Worm (Caenorhabditis elegans): Measurements from ENCODE around the gene C04G6.11.

C04G6.11 gene

DNA sequence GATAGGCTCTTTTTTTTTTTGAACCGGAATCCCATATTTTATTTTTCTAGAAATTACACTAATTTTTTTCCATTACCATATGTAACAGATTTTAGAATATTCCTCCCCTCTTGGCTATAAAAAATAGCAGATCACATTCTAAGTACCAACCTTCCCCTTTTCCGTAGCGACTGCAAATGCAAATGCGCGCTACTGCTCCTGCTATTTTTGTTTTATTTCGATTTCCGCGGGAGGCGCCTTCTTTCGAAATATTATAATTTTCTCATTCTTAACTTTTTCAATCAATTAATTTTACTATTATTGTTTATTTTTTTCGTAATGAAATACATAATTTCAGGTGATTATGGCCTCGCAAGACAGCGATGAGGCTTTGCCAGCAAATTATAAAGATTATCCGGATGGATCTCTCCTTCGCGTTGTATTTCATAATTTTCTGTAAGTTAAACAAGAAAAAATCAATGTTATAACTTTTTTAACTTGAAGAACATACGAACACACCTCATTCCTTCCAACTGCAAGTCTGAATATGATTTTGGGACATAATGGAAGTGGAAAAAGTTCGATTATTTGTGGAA, 41.8 kb downstream of the C04G6.11 start, which contains the start of gene smc-5 (continued):
- TF ChIP-seq egl-18 (GFP tag; IDR thresholded peaks at IDR 0.05) (no peak), athp-1 (tag; optimal IDR thresholded peaks at IDR 0.05) (no peak), snpc-1.1 (tag; optimal IDR thresholded peaks at IDR 0.05; ENCODE audit: insufficient read depth) (peak; percentile 24), xnd-1 (tag; optimal IDR thresholded peaks at IDR 0.05) (peak; percentile 32), lsy-27 (tag; optimal IDR thresholded peaks at IDR 0.05; ENCODE audit: borderline replicate concordance, insufficient read depth) (no peak), lin-35 (GFP tag; optimal IDR thresholded peaks at IDR 0.05) (peak in 2 of 3 experiments; percentile 24 to 66), sptf-2 (GFP tag; optimal IDR thresholded peaks at IDR 0.05) (no peak), dpff-1 (tag; optimal IDR thresholded peaks at IDR 0.05) (no peak), hlh-12 (tag; optimal IDR thresholded peaks at IDR 0.05) (no peak), C06A6.2 (GFP tag; conservative IDR thresholded peaks at IDR 0.05) (no peak), rec-8 (tag; optimal IDR thresholded peaks at IDR 0.05) (no peak), him-1 (tag; optimal IDR thresholded peaks at IDR 0.05) (no peak), F33H1.4 (GFP tag; IDR thresholded peaks at IDR 0.05) (peak; percentile 68), hrde-1 (tag; optimal IDR thresholded peaks at IDR 0.05; ENCODE audit: borderline replicate concordance) (no peak), ceh-58 (GFP tag; IDR thresholded peaks at IDR 0.05) (no peak), somi-1 (GFP tag; optimal IDR thresholded peaks at IDR 0.05) (no peak), tlf-1 (GFP tag; optimal IDR thresholded peaks at IDR 0.05) (peak; percentile 0), T26A5.8 (tag; optimal IDR thresholded peaks at IDR 0.05) (no peak), lir-1 (GFP tag; conservative IDR thresholded peaks at IDR 0.05) (no peak), pha-4 (tag; optimal IDR thresholded peaks at IDR 0.05) (no peak), ceh-79 (tag; optimal IDR thresholded peaks at IDR 0.05) (no peak), ztf-3 (GFP tag; optimal IDR thresholded peaks at IDR 0.05) (no peak), F57C9.4 (tag; optimal IDR thresholded peaks at IDR 0.05) (no peak), F49E8.2 (tag; optimal IDR thresholded peaks at IDR 0.05; ENCODE audit: insufficient read depth) (peak; percentile 27), aptf-3 (GFP tag; IDR thresholded peaks at IDR 0.05) (no peak), snpc-4 (GFP tag; optimal IDR thresholded peaks at IDR 0.05) (peak; percentile 18), snpc-4 (tag; optimal IDR thresholded peaks at IDR 0.05) (peak in 3 of 4 experiments; percentile 66 to 84 (median 68)), F52B5.7 (tag; optimal IDR thresholded peaks at IDR 0.05) (no peak), D2030.7 (GFP tag; IDR thresholded peaks at IDR 0.05) (peak; percentile 80; the same call in 1 of the 2 replicates), pbrm-1 (GFP tag; IDR thresholded peaks at IDR 0.05) (no peak), C17E4.6 (GFP tag; IDR thresholded peaks at IDR 0.05) (no peak), dpl-1 (GFP tag; optimal IDR thresholded peaks at IDR 0.05) (peak; percentile 84), ztf-26 (tag; optimal IDR thresholded peaks at IDR 0.05) (no peak), bed-2 (GFP tag; IDR thresholded peaks at IDR 0.05) (no peak), F39B2.1 (GFP tag; IDR thresholded peaks at IDR 0.05) (no peak), hlh-26 (GFP tag; conservative IDR thresholded peaks at IDR 0.05) (no peak), cebp-2 (GFP tag; IDR thresholded peaks at IDR 0.05) (no peak), Y95B8A.8 (GFP tag; IDR thresholded peaks at IDR 0.05) (no peak), unc-62 (GFP tag; optimal IDR thresholded peaks at IDR 0.05) (no peak), let-526 (GFP tag; IDR thresholded peaks at IDR 0.05) (no peak), F10E7.11 (tag; optimal IDR thresholded peaks at IDR 0.05) (no peak), ceh-27 (GFP tag; optimal IDR thresholded peaks at IDR 0.05) (peak; percentile 54), efl-1 (GFP tag; optimal IDR thresholded peaks at IDR 0.05) (peak; percentile 94), mcd-1 (GFP tag; IDR thresholded peaks at IDR 0.05) (peak; percentile 91), nfyb-1 (GFP tag; IDR thresholded peaks at IDR 0.05) (no peak), rcor-1 (GFP tag; IDR thresholded peaks at IDR 0.05) (peak; percentile 36; the same call in 1 of the 2 replicates), nfya-2 (GFP tag; IDR thresholded peaks at IDR 0.05) (no peak), B0261.1 (tag; optimal IDR thresholded peaks at IDR 0.05) (peak; percentile 15), nhr-80 (tag; optimal IDR thresholded peaks at IDR 0.05) (peak; percentile 28)
